Fruit fly (Drosophila melanogaster): ENCODE data around the gene Cubn.

DNA sequence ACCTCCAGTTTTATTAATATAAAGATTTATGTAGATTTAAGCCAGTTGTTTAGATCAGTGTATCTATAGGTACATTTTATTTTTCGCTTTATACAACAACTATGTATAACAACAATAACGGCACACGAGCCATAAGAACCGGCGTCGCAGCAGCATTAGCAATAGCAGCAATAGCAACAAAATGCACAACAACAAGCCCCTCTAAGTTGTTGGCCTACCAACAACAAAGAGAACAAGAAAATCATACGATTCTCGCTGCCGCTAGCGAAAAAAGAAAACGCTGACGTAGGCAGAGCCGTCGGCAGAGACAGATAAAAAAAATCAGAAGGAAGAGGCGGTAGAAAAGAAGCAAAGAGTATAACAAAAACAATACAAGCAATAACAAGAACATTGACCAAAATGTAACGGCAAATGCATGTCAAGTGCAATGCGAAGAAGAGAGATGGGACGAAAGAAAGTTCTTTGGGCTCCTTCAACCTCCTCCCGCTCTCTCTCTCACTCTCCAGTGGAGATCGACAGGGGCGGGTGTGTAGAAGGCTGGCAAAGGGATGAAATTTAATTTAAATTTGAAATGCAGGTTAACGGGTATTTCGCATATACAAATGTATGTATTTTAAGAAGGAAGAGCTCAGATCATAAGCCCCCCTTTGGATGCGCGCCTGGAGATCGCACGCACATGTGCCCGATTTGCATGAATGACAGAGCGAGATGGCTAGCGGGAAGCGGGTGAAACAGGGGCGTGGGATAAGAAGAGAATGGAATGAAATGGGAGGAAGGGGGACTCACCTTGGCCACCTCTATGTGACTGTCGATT is 7.8 kb upstream of the Cubn start:
- peak; percentile 92 for TF ChIP-seq CG7045 (GFP tag; optimal IDR thresholded peaks at IDR 0.05)
- peak; percentile 92 for TF ChIP-seq CG11617 (GFP tag; optimal IDR thresholded peaks at IDR 0.05)
- peak; percentile 94 for TF ChIP-seq Hr96 (GFP tag; optimal IDR thresholded peaks at IDR 0.05)
- TF ChIP-seq bab1 (GFP tag; optimal IDR thresholded peaks at IDR 0.05): peak; percentile 97
- peak; percentile 76 for TF ChIP-seq Clk (GFP tag; optimal IDR thresholded peaks at IDR 0.05)
